Worm (Caenorhabditis elegans) whole organism, L3 larva: ENCODE measurements around the gene dpy-10.

ENCODE experiments used
- aly-2 ChIP-seq: fragments of 150-350 bp; optimal IDR thresholded peaks from 2 replicates; lab custom pipeline; 2014; ENCODE audit warnings: missing biosample characterization, missing genetic modification characterization
- daf-12 ChIP-seq: fragments of 150-350 bp; optimal IDR thresholded peaks from 2 replicates; lab custom pipeline; 2014; ENCODE audit warnings: missing biosample characterization, missing genetic modification reagents, missing genetic modification characterization
- elt-2 ChIP-seq: sonication (generic microtip); optimal IDR thresholded peaks from 2 replicates; lab custom pipeline; 2016; ENCODE audit warnings: missing genetic modification reagents, mild to moderate bottlenecking, missing genetic modification characterization, missing compliant biosample characterization
- fkh-10 ChIP-seq: sonication (generic microtip); optimal IDR thresholded peaks from 2 replicates; lab custom pipeline; 2017; ENCODE audit warnings: missing biosample characterization, missing genetic modification reagents, missing genetic modification characterization
- mdl-1 ChIP-seq: fragments of 150-350 bp; optimal IDR thresholded peaks from 2 replicates; lab custom pipeline; 2014; ENCODE audit warnings: missing biosample characterization, missing genetic modification characterization
- nhr-11 ChIP-seq: fragments of 150-350 bp; optimal IDR thresholded peaks from 2 replicates; lab custom pipeline; 2014; ENCODE audit warnings: missing biosample characterization, missing genetic modification characterization
- pha-4 ChIP-seq: fragments of 150-350 bp; optimal IDR thresholded peaks from 2 replicates; lab custom pipeline; 2014; ENCODE audit warnings: missing biosample characterization, missing genetic modification reagents, missing genetic modification characterization
- unc-62 ChIP-seq: fragments of 150-350 bp; sonication (generic microtip); optimal IDR thresholded peaks from 4 replicates; lab custom pipeline; 2014; ENCODE audit warnings: missing biosample characterization, missing genetic modification reagents, missing genetic modification characterization

ce11 chrII:6673894-6674293, 38.1 kb downstream of the dpy-10 start, which contains the start of gene H43E16.1:
- TF ChIP-seq unc-62 (GFP tag; lab: Kevin White, UChicago) (no peak), nhr-11 (no peak), daf-12 (tag; lab: Kevin White, UChicago) (no peak), fkh-10 (GFP tag; lab: Kevin White, UChicago) (no peak), mdl-1 (tag; lab: Kevin White, UChicago) (no peak), pha-4 (no peak), elt-2 (tag; lab: Kevin White, UChicago) (peak; percentile 86), aly-2 (tag; lab: Kevin White, UChicago) (no peak)
